Worm (Caenorhabditis elegans) whole organism, L2 larva: Measurements from ENCODE around the gene Y73B6BL.289.

Experiments
- C34F6.9 ChIP-seq: fragments of 150-350 bp; optimal IDR thresholded peaks from 2 replicates; lab custom pipeline; 2014; ENCODE audit warnings: missing biosample characterization, missing genetic modification characterization
- ceh-82 ChIP-seq: fragments of 150-350 bp; optimal IDR thresholded peaks from 2 replicates; lab custom pipeline; 2014; ENCODE audit warnings: missing biosample characterization, missing genetic modification characterization
- egl-27 ChIP-seq: sonication (generic microtip); optimal IDR thresholded peaks from 3 replicates; lab custom pipeline; 2017; ENCODE audit warnings: missing biosample characterization, missing genetic modification reagents, missing genetic modification characterization
- elt-3 ChIP-seq: sonication (generic microtip); optimal IDR thresholded peaks from 2 replicates; lab custom pipeline; 2017; ENCODE audit warnings: missing biosample characterization, missing genetic modification characterization
- fos-1 ChIP-seq: fragments of 150-350 bp; optimal IDR thresholded peaks from 2 replicates; lab custom pipeline; 2014; ENCODE audit warnings: missing biosample characterization, missing genetic modification characterization
- gmeb-1 ChIP-seq: fragments of 150-350 bp; optimal IDR thresholded peaks from 2 replicates; lab custom pipeline; 2014; ENCODE audit warnings: missing biosample characterization, missing genetic modification characterization
- lin-39 ChIP-seq: fragments of 150-350 bp; optimal IDR thresholded peaks from 2 replicates; lab custom pipeline; 2014; ENCODE audit warnings: missing biosample characterization, missing genetic modification reagents, missing genetic modification characterization
- mdl-1 ChIP-seq, 2 experiments: fragments of 150-350 bp in 1 of 2; sonication (generic microtip) in 1 of 2; optimal IDR thresholded peaks; 2 replicates each; lab custom pipeline; 2017; ENCODE audit warnings: missing biosample characterization in 2 of 2, missing genetic modification characterization in 2 of 2
- nhr-11 ChIP-seq: fragments of 150-350 bp; optimal IDR thresholded peaks from 2 replicates; lab custom pipeline; 2014; ENCODE audit warnings: missing biosample characterization, missing genetic modification characterization
- nhr-12 ChIP-seq: fragments of 150-350 bp; optimal IDR thresholded peaks from 2 replicates; lab custom pipeline; 2014; ENCODE audit warnings: missing biosample characterization, missing genetic modification characterization
- nhr-21 ChIP-seq: fragments of 150-350 bp; optimal IDR thresholded peaks from 2 replicates; lab custom pipeline; 2014; ENCODE audit warnings: missing biosample characterization, missing genetic modification characterization
- nhr-23 ChIP-seq: fragments of 150-350 bp; optimal IDR thresholded peaks from 2 replicates; lab custom pipeline; 2014; ENCODE audit warnings: missing biosample characterization, missing genetic modification reagents, missing genetic modification characterization

DNA sequence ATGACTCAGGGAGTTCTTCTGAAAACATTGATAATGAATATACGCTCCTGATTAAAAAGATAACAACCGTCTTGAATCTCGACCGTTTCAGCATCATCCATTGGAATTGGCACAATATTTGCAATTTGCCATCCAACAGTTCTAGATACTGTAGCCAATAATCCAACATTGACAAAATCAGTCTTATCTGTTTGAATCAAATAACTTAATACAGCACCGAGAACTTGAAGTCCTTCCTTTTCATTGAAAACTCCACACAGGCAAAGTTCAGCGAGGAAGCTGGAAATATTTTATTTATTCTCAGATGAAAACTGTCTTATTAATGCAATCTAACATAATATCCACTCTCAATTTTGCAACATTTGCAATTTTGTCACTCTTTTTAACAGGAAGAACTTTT is 25.0 kb downstream of the Y73B6BL.289 start:
- TF ChIP-seq C34F6.9 (tag; lab: Kevin White, UChicago) (no peak), lin-39 (tag; lab: Kevin White, UChicago) (no peak), fos-1 (tag; lab: Kevin White, UChicago) (no peak), elt-3 (tag; lab: Kevin White, UChicago) (no peak), egl-27 (tag; lab: Kevin White, UChicago) (no peak), ceh-82 (no peak), nhr-23 (tag; lab: Kevin White, UChicago) (no peak), nhr-21 (no peak), mdl-1 (tag; optimal IDR thresholded peaks at IDR 0.05; lab: Kevin White, UChicago) (no peak), nhr-12 (no peak), gmeb-1 (tag; lab: Kevin White, UChicago) (no peak), nhr-11 (tag; lab: Kevin White, UChicago) (no peak)
